Fruit fly (Drosophila melanogaster) whole organism, pupa: Measurements from ENCODE around the gene Ir67b.

Source experiments
- CG10348 ChIP-seq: fragments of 200-800 bp; sonication (Bioruptor generic); IDR thresholded peaks from 2 replicates; pipeline ENCODE4 v1.3.6; 2022; ENCODE audit warnings: missing biosample characterization, missing genetic modification characterization
- CG12605 ChIP-seq: fragments of 200-800 bp; sonication (Bioruptor generic); IDR thresholded peaks from 2 replicates; pipeline ENCODE4 v1.3.6; 2022; ENCODE audit warnings: missing biosample characterization, missing genetic modification characterization
- CG13204 ChIP-seq: fragments of 200-800 bp; sonication (Bioruptor generic); optimal IDR thresholded peaks from 2 replicates; lab custom pipeline; 2018; ENCODE audit warnings: missing biosample characterization, mild to moderate bottlenecking, missing genetic modification characterization, moderate library complexity
- CG14655 ChIP-seq: fragments of 200-800 bp; sonication (Bioruptor generic); optimal IDR thresholded peaks from 3 replicates; lab custom pipeline; 2017; ENCODE audit warnings: mild to moderate bottlenecking, missing biosample characterization, missing genetic modification reagents, missing genetic modification characterization
- CG15710 ChIP-seq: fragments of 200-800 bp; sonication (Bioruptor generic); optimal IDR thresholded peaks from 2 replicates; lab custom pipeline; 2018; ENCODE audit warnings: missing biosample characterization, mild to moderate bottlenecking, missing genetic modification characterization, moderate library complexity
- CG17806 ChIP-seq: fragments of 200-800 bp; sonication (Bioruptor generic); optimal IDR thresholded peaks from 2 replicates; lab custom pipeline; 2018; ENCODE audit warnings: missing biosample characterization, mild to moderate bottlenecking, missing genetic modification characterization, moderate library complexity
- CG32121 ChIP-seq: fragments of 200-800 bp; sonication (Bioruptor generic); IDR thresholded peaks from 2 replicates; pipeline ENCODE4 v1.3.6; 2022; ENCODE audit warnings: missing biosample characterization, missing genetic modification characterization
- CG34367 ChIP-seq: fragments of 200-800 bp; sonication (Bioruptor generic); optimal IDR thresholded peaks from 2 replicates; lab custom pipeline; 2018; ENCODE audit warnings: missing biosample characterization, mild to moderate bottlenecking, missing genetic modification characterization
- CG4496 ChIP-seq: fragments of 200-800 bp; sonication (Bioruptor generic); IDR thresholded peaks from 3 replicates; pipeline ENCODE4 v1.3.6; 2022; ENCODE audit warnings: missing biosample characterization, missing genetic modification characterization
- CG8159 ChIP-seq: fragments of 200-800 bp; sonication (Bioruptor generic); optimal IDR thresholded peaks from 3 replicates; lab custom pipeline; 2018; ENCODE audit warnings: missing biosample characterization, mild to moderate bottlenecking, missing genetic modification characterization, moderate library complexity
- CG8301 ChIP-seq: fragments of 200-800 bp; sonication (Bioruptor generic); optimal IDR thresholded peaks from 2 replicates; lab custom pipeline; 2018; ENCODE audit warnings: missing biosample characterization, mild to moderate bottlenecking, missing genetic modification characterization
- CG9948 ChIP-seq: fragments of 200-800 bp; sonication (Bioruptor generic); optimal IDR thresholded peaks from 2 replicates; lab custom pipeline; 2018; ENCODE audit warnings: missing biosample characterization, mild to moderate bottlenecking, missing genetic modification characterization, moderate library complexity
- D1 ChIP-seq: fragments of 200-800 bp; sonication (Bioruptor generic); optimal IDR thresholded peaks from 2 replicates; lab custom pipeline; 2018; ENCODE audit warnings: missing biosample characterization, mild to moderate bottlenecking, missing genetic modification characterization, moderate library complexity
- EcR ChIP-seq: fragments of 200-800 bp; sonication (Bioruptor generic); optimal IDR thresholded peaks from 3 replicates; lab custom pipeline; 2019; ENCODE audit warnings: missing biosample characterization, missing genetic modification characterization, mild to moderate bottlenecking, moderate library complexity, missing genetic modification reagents
- Ets98B ChIP-seq: fragments of 200-800 bp; sonication (Bioruptor generic); IDR thresholded peaks from 2 replicates; pipeline ENCODE4 v1.3.6; 2022; ENCODE audit warnings: missing biosample characterization, missing genetic modification characterization
- Pif1A ChIP-seq: fragments of 200-800 bp; sonication (Bioruptor generic); optimal IDR thresholded peaks from 3 replicates; lab custom pipeline; 2016; ENCODE audit warnings: missing biosample characterization, missing genetic modification characterization
- Pif1B ChIP-seq: fragments of 200-800 bp; sonication (Bioruptor generic); optimal IDR thresholded peaks from 3 replicates; lab custom pipeline; 2016; ENCODE audit warnings: missing biosample characterization, missing genetic modification characterization
- Snoo ChIP-seq: fragments of 200-800 bp; sonication (Bioruptor generic); optimal IDR thresholded peaks from 3 replicates; lab custom pipeline; 2017; ENCODE audit warnings: missing biosample characterization, mild to moderate bottlenecking, missing genetic modification characterization, inconsistent platforms
- fd96Ca ChIP-seq: fragments of 200-800 bp; sonication (Bioruptor generic); IDR thresholded peaks from 3 replicates; pipeline ENCODE4 v1.3.6; 2022; ENCODE audit warnings: missing biosample characterization, missing genetic modification characterization
- gl ChIP-seq: fragments of 200-800 bp; sonication (Bioruptor generic); optimal IDR thresholded peaks from 2 replicates; lab custom pipeline; 2018; ENCODE audit warnings: missing biosample characterization, mild to moderate bottlenecking, missing genetic modification characterization
- rn ChIP-seq: fragments of 200-800 bp; sonication (Bioruptor generic); IDR thresholded peaks from 2 replicates; pipeline ENCODE4 v1.3.6; 2022; ENCODE audit warnings: missing biosample characterization, missing genetic modification characterization

Ir67b gene

dm6 chr3L:10418401-10418800, 13.4 kb downstream of the Ir67b start:
- no peak for TF ChIP-seq Ets98B (GFP tag; lab: Robert Waterston, UW)
- TF ChIP-seq CG8301 = no peak
- no peak for TF ChIP-seq CG32121 (GFP tag; lab: Robert Waterston, UW)
- TF ChIP-seq EcR (GFP tag; lab: Kevin White, UChicago) = no peak
- TF ChIP-seq CG14655 (GFP tag; lab: Kevin White, UChicago) = no peak
- TF ChIP-seq fd96Ca (GFP tag; lab: Robert Waterston, UW) = no peak
- TF ChIP-seq CG13204 (GFP tag; lab: Kevin White, UChicago) = peak; percentile 65
- no peak for TF ChIP-seq rn (GFP tag; lab: Robert Waterston, UW)
- peak; percentile 36 for TF ChIP-seq CG34367 (tag; lab: Kevin White, UChicago)
- peak; percentile 8 for TF ChIP-seq gl (tag; lab: Kevin White, UChicago)
- peak; percentile 21 for TF ChIP-seq CG15710

DNA sequence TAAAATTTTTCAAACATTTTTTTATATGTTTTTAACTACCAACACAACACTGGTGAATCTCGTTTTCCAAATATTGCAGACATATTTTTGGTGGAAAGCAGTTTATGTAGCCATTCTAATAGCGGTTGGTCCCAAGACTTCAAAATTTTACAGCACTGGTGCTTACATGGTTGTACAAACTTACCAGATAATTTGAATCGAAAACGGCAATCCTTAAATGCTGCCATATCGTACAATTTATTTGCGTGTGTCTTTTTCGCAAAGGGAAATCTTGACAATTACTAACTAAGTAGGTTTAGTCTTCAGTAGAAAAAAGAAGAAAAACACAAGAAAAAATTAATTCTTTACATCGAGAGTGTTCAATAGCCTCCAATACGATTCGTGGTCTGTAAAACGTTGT, 19.3 kb downstream of the Ir67b start, which contains the start of gene CG12362:
Gene CG12362, plus strand, starts transcription at position 301 of the 400 bp plus-strand sequence.
- no peak for TF ChIP-seq CG8159 (tag; lab: Kevin White, UChicago)

DNA sequence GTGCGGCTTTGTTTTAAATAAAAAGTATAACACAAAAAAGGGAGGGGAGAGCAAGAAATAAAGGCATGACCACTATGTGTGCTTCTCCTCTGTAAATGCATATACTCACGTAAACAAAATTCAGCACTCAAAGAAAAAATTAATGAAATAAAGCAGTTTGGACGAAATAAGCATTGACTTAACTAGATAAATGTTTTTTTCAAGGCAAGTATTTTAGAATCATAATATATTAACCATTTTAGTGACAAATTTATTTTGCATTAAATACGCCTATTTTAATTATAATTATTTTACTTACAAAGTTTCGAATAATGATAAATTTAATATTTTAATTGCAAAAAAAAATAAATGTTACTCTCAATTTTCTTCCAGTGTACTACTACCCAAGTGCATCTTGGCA, 20.2 kb downstream of the Ir67b start:
- no peak for TF ChIP-seq Snoo (tag; lab: Kevin White, UChicago)
- TF ChIP-seq CG4496 (GFP tag; lab: Robert Waterston, UW) = no peak
- TF ChIP-seq CG17806 (tag; lab: Kevin White, UChicago) = peak; percentile 41
- peak; percentile 9 for TF ChIP-seq Pif1A (GFP tag; lab: Kevin White, UChicago)
- peak; percentile 49 for TF ChIP-seq CG15710
- TF ChIP-seq CG9948 (tag; lab: Kevin White, UChicago) = peak; percentile 9
- TF ChIP-seq gl (tag; lab: Kevin White, UChicago) = no peak
- TF ChIP-seq CG8301 = no peak
- no peak for TF ChIP-seq Pif1B (GFP tag; lab: Kevin White, UChicago)
- peak; percentile 13 for TF ChIP-seq CG34367 (tag; lab: Kevin White, UChicago)
- no peak for TF ChIP-seq rn (GFP tag; lab: Robert Waterston, UW)
- TF ChIP-seq CG32121 (GFP tag; lab: Robert Waterston, UW) = no peak
- peak; percentile 17 for TF ChIP-seq CG8159 (tag; lab: Kevin White, UChicago)
- TF ChIP-seq D1 (tag; lab: Kevin White, UChicago) = no peak
- no peak for TF ChIP-seq Ets98B (GFP tag; lab: Robert Waterston, UW)
- no peak for TF ChIP-seq CG10348
- TF ChIP-seq fd96Ca (GFP tag; lab: Robert Waterston, UW) = no peak
- TF ChIP-seq CG12605 = no peak
- no peak for TF ChIP-seq CG13204 (GFP tag; lab: Kevin White, UChicago)
- TF ChIP-seq CG14655 (GFP tag; lab: Kevin White, UChicago) = no peak
- TF ChIP-seq EcR (GFP tag; lab: Kevin White, UChicago) = no peak

- TF ChIP-seq Snoo (tag; lab: Kevin White, UChicago) = no peak
- TF ChIP-seq CG4496 (GFP tag; lab: Robert Waterston, UW) = no peak
- no peak for TF ChIP-seq CG32121 (GFP tag; lab: Robert Waterston, UW)
- no peak for TF ChIP-seq CG10348
- no peak for TF ChIP-seq CG12605
- no peak for TF ChIP-seq CG15710
- TF ChIP-seq CG34367 (tag; lab: Kevin White, UChicago) = no peak
- TF ChIP-seq gl (tag; lab: Kevin White, UChicago) = no peak
- no peak for TF ChIP-seq CG9948 (tag; lab: Kevin White, UChicago)
- TF ChIP-seq CG14655 (GFP tag; lab: Kevin White, UChicago) = no peak
- TF ChIP-seq fd96Ca (GFP tag; lab: Robert Waterston, UW) = no peak
- no peak for TF ChIP-seq CG8159 (tag; lab: Kevin White, UChicago)
- TF ChIP-seq Pif1B (GFP tag; lab: Kevin White, UChicago) = no peak
- TF ChIP-seq, all 21 proteins: peak for 0
These were observed 22.3 kb downstream of the Ir67b start for dm6 chr3L:10409511-10409910.

DNA sequence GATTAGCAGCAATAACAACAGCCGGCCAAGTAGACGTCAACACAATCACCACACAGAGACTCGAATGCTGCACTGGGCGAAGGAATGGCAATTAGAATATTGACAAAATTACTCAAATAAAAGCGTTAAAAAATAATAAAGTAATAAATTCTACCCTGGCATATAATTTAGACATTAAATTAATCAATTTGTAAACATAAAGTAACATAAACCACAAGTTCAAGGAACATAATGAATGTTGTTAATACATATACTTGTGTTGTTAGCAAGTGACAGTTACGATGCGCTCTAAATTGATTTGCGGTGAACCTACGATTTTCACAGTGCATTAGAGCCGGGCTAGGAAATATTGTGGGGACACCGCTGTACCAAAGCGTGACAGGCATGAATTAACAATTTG, 24.0 kb downstream of the Ir67b start:
- 0 out of 2 replicates have a peak, but pooled peaks have one; percentile 21 for TF ChIP-seq CG32121 (GFP tag; lab: Robert Waterston, UW)
- TF ChIP-seq CG12605 = no peak
- 0 out of 2 replicates have a peak, but pooled peaks have one; percentile 16 for TF ChIP-seq Ets98B (GFP tag; lab: Robert Waterston, UW)
- TF ChIP-seq CG17806 (tag; lab: Kevin White, UChicago) = no peak
- peak; percentile 52 for TF ChIP-seq CG14655 (GFP tag; lab: Kevin White, UChicago)
- 0 out of 3 replicates have a peak, but pooled peaks have one; percentile 31 for TF ChIP-seq fd96Ca (GFP tag; lab: Robert Waterston, UW)
- TF ChIP-seq CG10348 = no peak
- TF ChIP-seq CG8301 = peak; percentile 62
- TF ChIP-seq Pif1A (GFP tag; lab: Kevin White, UChicago) = peak; percentile 7

DNA sequence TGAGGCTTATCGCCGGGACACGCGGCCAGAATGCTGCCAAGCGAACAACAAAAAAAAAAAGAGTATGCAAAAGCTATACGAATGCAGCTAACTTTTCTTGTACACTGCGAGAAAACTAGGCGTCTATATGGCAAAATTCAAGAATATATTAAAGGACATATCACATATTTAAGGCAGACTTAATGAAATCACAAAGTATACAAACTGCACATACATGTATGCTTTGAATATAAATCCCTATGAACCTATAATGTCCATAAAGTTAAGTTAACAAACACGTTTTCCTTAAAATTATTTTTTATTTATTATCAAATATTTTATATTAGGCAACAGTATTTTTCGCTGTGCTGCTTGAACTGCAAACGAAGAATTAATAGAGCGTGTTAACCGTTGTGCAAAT, 33.1 kb downstream of the Ir67b start:
- TF ChIP-seq CG13204 (GFP tag; lab: Kevin White, UChicago) (no peak), CG32121 (GFP tag; lab: Robert Waterston, UW) (peak; percentile 60), CG8301 (peak; percentile 59), CG14655 (GFP tag; lab: Kevin White, UChicago) (peak; percentile 63), fd96Ca (GFP tag; lab: Robert Waterston, UW) (0 out of 3 replicates have a peak, but pooled peaks have one; percentile 11), Ets98B (GFP tag; lab: Robert Waterston, UW) (peak; percentile 41; the same call in 1 of the 2 replicates), CG34367 (tag; lab: Kevin White, UChicago) (no peak), Pif1A (GFP tag; lab: Kevin White, UChicago) (peak; percentile 38), rn (GFP tag; lab: Robert Waterston, UW) (no peak), CG8159 (tag; lab: Kevin White, UChicago) (no peak), CG9948 (tag; lab: Kevin White, UChicago) (peak; percentile 29), gl (tag; lab: Kevin White, UChicago) (no peak), CG17806 (tag; lab: Kevin White, UChicago) (peak; percentile 12), EcR (GFP tag; lab: Kevin White, UChicago) (no peak), CG15710 (peak; percentile 6), CG4496 (GFP tag; lab: Robert Waterston, UW) (peak; percentile 14; the same call in 1 of the 3 replicates), CG12605 (peak; percentile 36)
